Fruit fly (Drosophila melanogaster) whole organism, adult: ENCODE measurements around the gene Grasp65.

ENCODE experiments used
- CG11617 ChIP-seq: fragments of 200-800 bp; sonication (Bioruptor generic); optimal IDR thresholded peaks from 2 replicates; lab custom pipeline; 2017; ENCODE audit warnings: mild to moderate bottlenecking, missing biosample characterization, missing genetic modification reagents, missing genetic modification characterization
- CG12768 ChIP-seq: fragments of 200-800 bp; sonication (Bioruptor generic); optimal IDR thresholded peaks from 2 replicates; lab custom pipeline; 2017; ENCODE audit warnings: missing biosample characterization, missing genetic modification characterization, mild to moderate bottlenecking, moderate library complexity, missing genetic modification reagents
- CG14711 ChIP-seq: fragments of 200-800 bp; sonication (Bioruptor generic); optimal IDR thresholded peaks from 2 replicates; lab custom pipeline; 2018; ENCODE audit warnings: missing biosample characterization, mild to moderate bottlenecking, missing genetic modification characterization, moderate library complexity
- CG1620 ChIP-seq: fragments of 200-800 bp; sonication (Bioruptor generic); optimal IDR thresholded peaks from 2 replicates; lab custom pipeline; 2016; ENCODE audit warnings: missing biosample characterization, missing genetic modification characterization
- CG33017 ChIP-seq: fragments of 200-800 bp; sonication (Bioruptor generic); optimal IDR thresholded peaks from 2 replicates; lab custom pipeline; 2018; ENCODE audit warnings: missing biosample characterization, mild to moderate bottlenecking, missing genetic modification characterization, moderate library complexity
- CG5204 ChIP-seq: fragments of 200-800 bp; sonication (Bioruptor generic); optimal IDR thresholded peaks from 2 replicates; lab custom pipeline; 2016; ENCODE audit warnings: missing biosample characterization, missing genetic modification characterization
- CG7045 ChIP-seq: fragments of 200-800 bp; sonication (Bioruptor generic); optimal IDR thresholded peaks from 2 replicates; lab custom pipeline; 2017; ENCODE audit warnings: missing biosample characterization, mild to moderate bottlenecking, missing genetic modification characterization
- CG7101 ChIP-seq: fragments of 200-800 bp; sonication (Bioruptor generic); optimal IDR thresholded peaks from 2 replicates; lab custom pipeline; 2018; ENCODE audit warnings: missing biosample characterization, mild to moderate bottlenecking, missing genetic modification characterization, moderate library complexity
- Clk ChIP-seq: fragments of 200-800 bp; sonication (Bioruptor generic); optimal IDR thresholded peaks from 2 replicates; lab custom pipeline; 2017; ENCODE audit warnings: missing biosample characterization, missing genetic modification characterization
- Crg-1 ChIP-seq: fragments of 200-800 bp; sonication (Bioruptor generic); optimal IDR thresholded peaks from 2 replicates; lab custom pipeline; 2016; ENCODE audit warnings: missing biosample characterization, missing genetic modification characterization
- Hr96 ChIP-seq: fragments of 200-800 bp; sonication (Bioruptor generic); optimal IDR thresholded peaks from 2 replicates; lab custom pipeline; 2016; ENCODE audit warnings: missing biosample characterization, missing genetic modification characterization
- Mnt ChIP-seq: fragments of 200-800 bp; sonication (Bioruptor generic); optimal IDR thresholded peaks from 2 replicates; lab custom pipeline; 2016; ENCODE audit warnings: missing biosample characterization, mild to moderate bottlenecking, missing genetic modification characterization
- bab1 ChIP-seq: fragments of 200-800 bp; sonication (Bioruptor generic); optimal IDR thresholded peaks from 3 replicates; lab custom pipeline; 2019; ENCODE audit warnings: missing biosample characterization, mild to moderate bottlenecking, missing genetic modification characterization, moderate library complexity
- cic ChIP-seq: fragments of 200-800 bp; sonication (Bioruptor generic); optimal IDR thresholded peaks from 2 replicates; lab custom pipeline; 2017; ENCODE audit warnings: missing biosample characterization, mild to moderate bottlenecking, missing genetic modification characterization, moderate library complexity
- cnc ChIP-seq, 2 experiments: fragments of >200 bp; optimal IDR thresholded peaks; 2 replicates each; lab custom pipeline; 2017
- kay ChIP-seq: fragments of 200-800 bp; sonication (Bioruptor generic); peaks from one replicate; lab custom pipeline; 2016; ENCODE audit warnings: missing biosample characterization, missing genetic modification characterization, borderline replicate concordance
- ovo ChIP-seq: fragments of 200-800 bp; sonication (Bioruptor generic); optimal IDR thresholded peaks from 2 replicates; lab custom pipeline; 2016; ENCODE audit warnings: missing biosample characterization, missing genetic modification characterization
- pad ChIP-seq: fragments of 200-800 bp; sonication (Bioruptor generic); optimal IDR thresholded peaks from 3 replicates; lab custom pipeline; 2017; ENCODE audit warnings: missing biosample characterization, missing genetic modification characterization, mild to moderate bottlenecking, moderate library complexity, missing genetic modification reagents
- tj ChIP-seq: fragments of 200-800 bp; sonication (Bioruptor generic); optimal IDR thresholded peaks from 3 replicates; lab custom pipeline; 2017; ENCODE audit warnings: missing biosample characterization, mild to moderate bottlenecking, missing genetic modification characterization, moderate library complexity
- toe ChIP-seq: fragments of 200-800 bp; sonication (Bioruptor generic); optimal IDR thresholded peaks from 2 replicates; lab custom pipeline; 2016; ENCODE audit warnings: missing biosample characterization, missing genetic modification characterization

Gene Grasp65

dm6 chr3L:19914833-19915232 is 9.9 kb upstream of the Grasp65 start, which contains the start of gene Rpn1:
Gene Rpn1, plus strand, starts transcription at chr3L:19915051.
- TF ChIP-seq CG12768 (GFP tag; lab: Kevin White, UChicago) (no peak), Hr96 (no peak), pad (GFP tag; lab: Kevin White, UChicago) (no peak), toe (no peak), tj (GFP tag; lab: Kevin White, UChicago) (no peak), ovo (GFP tag; lab: Kevin White, UChicago) (peak; percentile 33), bab1 (GFP tag; lab: Kevin White, UChicago) (peak; percentile 55), Mnt (GFP tag; lab: Kevin White, UChicago) (peak; percentile 64), cnc (optimal IDR thresholded peaks at IDR 0.05; lab: Kevin White, UChicago) (peak in 1 of 2 experiments; percentile 70), kay (GFP tag; lab: Kevin White, UChicago) (no peak), CG11617 (GFP tag; lab: Kevin White, UChicago) (no peak), Clk (GFP tag; lab: Kevin White, UChicago) (no peak), CG5204 (GFP tag; lab: Kevin White, UChicago) (no peak), CG14711 (tag; lab: Kevin White, UChicago) (peak; percentile 12), CG1620 (GFP tag; lab: Kevin White, UChicago) (peak; percentile 63)

dm6 chr3L:19919981-19920380 is 4.8 kb upstream of the Grasp65 start:
- no peak for TF ChIP-seq ovo (GFP tag; lab: Kevin White, UChicago)
- TF ChIP-seq tj (GFP tag; lab: Kevin White, UChicago) = peak; percentile 91
- TF ChIP-seq Hr96 = no peak
- TF ChIP-seq Clk (GFP tag; lab: Kevin White, UChicago) = no peak
- TF ChIP-seq CG7101 (tag; lab: Kevin White, UChicago) = no peak

dm6 chr3L:19922833-19923745 is 1.7 kb upstream of the Grasp65 start, which contains the start of gene Pfdn6:
Gene Pfdn6, plus strand, starts transcription at chr3L:19923671.
- TF ChIP-seq CG11617 (GFP tag; lab: Kevin White, UChicago) = peak; percentile 94
- no peak for TF ChIP-seq Hr96
- peak; percentile 88 for TF ChIP-seq Mnt (GFP tag; lab: Kevin White, UChicago)
- peak; percentile 78 for TF ChIP-seq pad (GFP tag; lab: Kevin White, UChicago)
- TF ChIP-seq cnc (optimal IDR thresholded peaks at IDR 0.05; lab: Kevin White, UChicago) = no peak
- peak; percentile 65 for TF ChIP-seq ovo (GFP tag; lab: Kevin White, UChicago)
- TF ChIP-seq Clk (GFP tag; lab: Kevin White, UChicago) = peak; percentile 76
- no peak for TF ChIP-seq kay (GFP tag; lab: Kevin White, UChicago)
- peak; percentile 43 for TF ChIP-seq cic (GFP tag; lab: Kevin White, UChicago)
- TF ChIP-seq toe = peak; percentile 61
- peak; percentile 80 for TF ChIP-seq tj (GFP tag; lab: Kevin White, UChicago)
- TF ChIP-seq CG1620 (GFP tag; lab: Kevin White, UChicago) = peak; percentile 77
- TF ChIP-seq CG12768 (GFP tag; lab: Kevin White, UChicago) = peak; percentile 69
- peak; percentile 85 for TF ChIP-seq Crg-1
- peak; percentile 67 for TF ChIP-seq CG14711 (tag; lab: Kevin White, UChicago)
- no peak for TF ChIP-seq CG5204 (GFP tag; lab: Kevin White, UChicago)
- peak; percentile 97 for TF ChIP-seq bab1 (GFP tag; lab: Kevin White, UChicago)
- TF ChIP-seq CG7101 (tag; lab: Kevin White, UChicago) = peak; percentile 70
- peak; percentile 79 for TF ChIP-seq CG7045 (GFP tag; lab: Kevin White, UChicago)
- peak; percentile 64 for TF ChIP-seq CG33017 (tag; lab: Kevin White, UChicago)

dm6 chr3L:19928435-19929011 is 3.8 kb downstream of the Grasp65 start, which contains the start of the genes CG8004 and RhoGDI:
Gene CG8004, minus strand, starts transcription at chr3L:19928508.
Gene RhoGDI, plus strand, starts transcription at chr3L:19928743.
- peak; percentile 79 for TF ChIP-seq CG1620 (GFP tag; lab: Kevin White, UChicago)
- peak; percentile 6 for TF ChIP-seq Crg-1
- TF ChIP-seq cic (GFP tag; lab: Kevin White, UChicago) = no peak
- TF ChIP-seq CG33017 (tag; lab: Kevin White, UChicago) = peak; percentile 65
- no peak for TF ChIP-seq kay (GFP tag; lab: Kevin White, UChicago)
- TF ChIP-seq cnc (optimal IDR thresholded peaks at IDR 0.05; lab: Kevin White, UChicago) = no peak
- peak; percentile 7 for TF ChIP-seq tj (GFP tag; lab: Kevin White, UChicago)
- no peak for TF ChIP-seq Mnt (GFP tag; lab: Kevin White, UChicago)
- TF ChIP-seq CG7101 (tag; lab: Kevin White, UChicago) = peak; percentile 75
- peak; percentile 43 for TF ChIP-seq CG12768 (GFP tag; lab: Kevin White, UChicago)
- TF ChIP-seq CG14711 (tag; lab: Kevin White, UChicago) = peak; percentile 74
- peak; percentile 63 for TF ChIP-seq Hr96
- TF ChIP-seq ovo (GFP tag; lab: Kevin White, UChicago) = peak; percentile 31
- no peak for TF ChIP-seq pad (GFP tag; lab: Kevin White, UChicago)
- TF ChIP-seq CG5204 (GFP tag; lab: Kevin White, UChicago) = no peak
- peak; percentile 66 for TF ChIP-seq bab1 (GFP tag; lab: Kevin White, UChicago)
- peak; percentile 76 for TF ChIP-seq toe
- peak; percentile 28 for TF ChIP-seq Clk (GFP tag; lab: Kevin White, UChicago)
- peak; percentile 62 for TF ChIP-seq CG11617 (GFP tag; lab: Kevin White, UChicago)
- peak; percentile 42 for TF ChIP-seq CG7045 (GFP tag; lab: Kevin White, UChicago)
